Worm (Caenorhabditis elegans) whole organism, L3 larva: ENCODE results near the gene pat-6.
A peak's percentile ranks its signal among the peaks of the same experiment; 100 is the strongest.

Source experiments
- ZK546.5 ChIP-seq: sonication (generic microtip); optimal IDR thresholded peaks from 2 replicates; lab custom pipeline; 2017; ENCODE audit warnings: missing biosample characterization, missing genetic modification characterization
- aly-2 ChIP-seq: fragments of 150-350 bp; optimal IDR thresholded peaks from 2 replicates; lab custom pipeline; 2014; ENCODE audit warnings: missing biosample characterization, missing genetic modification characterization
- ama-1 ChIP-seq: fragments of 150-350 bp; optimal IDR thresholded peaks from 2 replicates; lab custom pipeline; 2018
- ceh-16 ChIP-seq: sonication (generic microtip); optimal IDR thresholded peaks from 2 replicates; lab custom pipeline; 2017; ENCODE audit warnings: missing biosample characterization, missing genetic modification characterization
- ceh-28 ChIP-seq: fragments of 150-350 bp; optimal IDR thresholded peaks from 2 replicates; lab custom pipeline; 2014; ENCODE audit warnings: missing biosample characterization, missing genetic modification reagents, missing genetic modification characterization
- ceh-9 ChIP-seq: sonication (generic microtip); optimal IDR thresholded peaks from 2 replicates; lab custom pipeline; 2018; ENCODE audit warnings: missing biosample characterization, missing genetic modification characterization
- daf-12 ChIP-seq: fragments of 150-350 bp; optimal IDR thresholded peaks from 2 replicates; lab custom pipeline; 2014; ENCODE audit warnings: missing biosample characterization, missing genetic modification reagents, missing genetic modification characterization
- egl-27 ChIP-seq: sonication (generic microtip); optimal IDR thresholded peaks from 4 replicates; lab custom pipeline; 2017; ENCODE audit warnings: missing biosample characterization, missing genetic modification reagents, missing genetic modification characterization
- egl-5 ChIP-seq: fragments of 150-350 bp; optimal IDR thresholded peaks from 2 replicates; lab custom pipeline; 2017; ENCODE audit warnings: missing biosample characterization, missing genetic modification reagents, missing genetic modification characterization, inconsistent platforms
- elt-3 ChIP-seq, 3 experiments: fragments of 150-350 bp in 1 of 3; sonication (generic microtip) in 2 of 3; optimal IDR thresholded peaks; 2 replicates in 2 of 3; 4 replicates in 1 of 3; lab custom pipeline; 2014 to 2017; ENCODE audit warnings: missing biosample characterization in 3 of 3, missing genetic modification characterization in 3 of 3
- eor-1 ChIP-seq, 2 experiments: fragments of 150-350 bp; optimal IDR thresholded peaks; 2 replicates each; lab custom pipeline; 2014 to 2018; ENCODE audit warnings: missing biosample characterization in 2 of 2, missing genetic modification characterization in 2 of 2
- fkh-10 ChIP-seq: sonication (generic microtip); optimal IDR thresholded peaks from 2 replicates; lab custom pipeline; 2017; ENCODE audit warnings: missing biosample characterization, missing genetic modification reagents, missing genetic modification characterization
- fos-1 ChIP-seq: fragments of 150-350 bp; optimal IDR thresholded peaks from 2 replicates; lab custom pipeline; 2014; ENCODE audit warnings: missing biosample characterization, missing genetic modification characterization
- hmg-11 ChIP-seq: sonication (generic microtip); optimal IDR thresholded peaks from 2 replicates; lab custom pipeline; 2016; ENCODE audit warnings: missing genetic modification characterization, missing compliant biosample characterization
- jun-1 ChIP-seq: fragments of 150-350 bp; optimal IDR thresholded peaks from 2 replicates; lab custom pipeline; 2014; ENCODE audit warnings: missing biosample characterization, missing genetic modification reagents, missing genetic modification characterization
- lin-15B ChIP-seq: fragments of 150-350 bp; optimal IDR thresholded peaks from 2 replicates; lab custom pipeline; 2014; ENCODE audit warnings: missing biosample characterization, missing genetic modification characterization
- lin-39 ChIP-seq: fragments of 150-350 bp; optimal IDR thresholded peaks from 2 replicates; lab custom pipeline; 2018; ENCODE audit warnings: missing biosample characterization, missing genetic modification reagents, missing genetic modification characterization
- lsy-12 ChIP-seq: sonication (generic microtip); optimal IDR thresholded peaks from 2 replicates; lab custom pipeline; 2016; ENCODE audit warnings: mild to moderate bottlenecking, missing genetic modification characterization, missing compliant biosample characterization
- mdl-1 ChIP-seq: fragments of 150-350 bp; optimal IDR thresholded peaks from 2 replicates; lab custom pipeline; 2014; ENCODE audit warnings: missing biosample characterization, missing genetic modification characterization
- nfya-1 ChIP-seq: sonication (generic microtip); optimal IDR thresholded peaks from 2 replicates; lab custom pipeline; 2017; ENCODE audit warnings: missing genetic modification characterization, mild to moderate bottlenecking, missing compliant biosample characterization, antibody characterized with exemption, moderate library complexity; ENCODE audit not compliant: insufficient read depth
- nhr-11 ChIP-seq: fragments of 150-350 bp; optimal IDR thresholded peaks from 2 replicates; lab custom pipeline; 2014; ENCODE audit warnings: missing biosample characterization, missing genetic modification characterization
- nhr-12 ChIP-seq: fragments of 150-350 bp; optimal IDR thresholded peaks from 2 replicates; lab custom pipeline; 2014; ENCODE audit warnings: missing biosample characterization, missing genetic modification characterization
- nhr-23 ChIP-seq: fragments of 150-350 bp; optimal IDR thresholded peaks from 2 replicates; lab custom pipeline; 2014; ENCODE audit warnings: missing biosample characterization, missing genetic modification reagents, missing genetic modification characterization
- nhr-237 ChIP-seq: fragments of 150-350 bp; optimal IDR thresholded peaks from 2 replicates; lab custom pipeline; 2014; ENCODE audit warnings: missing biosample characterization, missing genetic modification characterization
- nhr-25 ChIP-seq: sonication (generic microtip); optimal IDR thresholded peaks from 2 replicates; lab custom pipeline; 2017; ENCODE audit warnings: missing biosample characterization, missing genetic modification characterization
- nhr-28 ChIP-seq: fragments of 150-350 bp; optimal IDR thresholded peaks from 2 replicates; lab custom pipeline; 2014; ENCODE audit warnings: missing biosample characterization, missing genetic modification characterization
- nhr-43 ChIP-seq: sonication (generic microtip); optimal IDR thresholded peaks from 2 replicates; lab custom pipeline; 2016; ENCODE audit warnings: mild to moderate bottlenecking, missing genetic modification characterization, missing compliant biosample characterization; ENCODE audit not compliant: poor library complexity, severe bottlenecking
- nhr-67 ChIP-seq: fragments of 150-350 bp; optimal IDR thresholded peaks from 2 replicates; lab custom pipeline; 2014; ENCODE audit warnings: missing biosample characterization, missing genetic modification characterization
- nhr-76 ChIP-seq: fragments of 150-350 bp; sonication (generic microtip); optimal IDR thresholded peaks from 5 replicates; lab custom pipeline; 2014; ENCODE audit warnings: missing biosample characterization, missing genetic modification characterization
- nhr-77 ChIP-seq: fragments of 150-350 bp; optimal IDR thresholded peaks from 2 replicates; lab custom pipeline; 2014; ENCODE audit warnings: missing biosample characterization, missing genetic modification characterization
- pha-4 ChIP-seq: fragments of 150-350 bp; optimal IDR thresholded peaks from 2 replicates; lab custom pipeline; 2014; ENCODE audit warnings: missing biosample characterization, missing genetic modification reagents, missing genetic modification characterization
- pqm-1 ChIP-seq: fragments of 150-350 bp; optimal IDR thresholded peaks from 2 replicates; lab custom pipeline; 2017; ENCODE audit warnings: missing biosample characterization, missing genetic modification characterization, inconsistent platforms
- sea-2 ChIP-seq: fragments of 150-350 bp; sonication (generic microtip); optimal IDR thresholded peaks from 4 replicates; lab custom pipeline; 2014; ENCODE audit warnings: missing biosample characterization, missing genetic modification reagents, missing genetic modification characterization
- snpc-4 ChIP-seq: fragments of 150-350 bp; optimal IDR thresholded peaks from 2 replicates; lab custom pipeline; 2014; ENCODE audit warnings: missing biosample characterization, missing genetic modification characterization
- unc-39 ChIP-seq: sonication (generic microtip); optimal IDR thresholded peaks from 4 replicates; lab custom pipeline; 2017; ENCODE audit warnings: missing biosample characterization, missing genetic modification characterization
- unc-62 ChIP-seq: fragments of 150-350 bp; sonication (generic microtip); optimal IDR thresholded peaks from 4 replicates; lab custom pipeline; 2014; ENCODE audit warnings: missing biosample characterization, missing genetic modification reagents, missing genetic modification characterization
- zag-1 ChIP-seq: fragments of 150-350 bp; optimal IDR thresholded peaks from 2 replicates; lab custom pipeline; 2014; ENCODE audit warnings: missing biosample characterization, missing genetic modification characterization
- ztf-4 ChIP-seq: fragments of 150-350 bp; optimal IDR thresholded peaks from 2 replicates; lab custom pipeline; 2014; ENCODE audit warnings: missing biosample characterization, missing genetic modification characterization

Gene pat-6

ce11 chrIV:273299-273698, 9.3 kb upstream of the pat-6 start, which contains the start of gene srh-282:
Gene srh-282 (minus strand): TSS chrIV:273399.
- TF ChIP-seq nhr-237 (tag; lab: Kevin White, UChicago) (no peak), nhr-77 (tag; lab: Kevin White, UChicago) (no peak), nhr-11 (tag; lab: Kevin White, UChicago) (no peak), ceh-16 (no peak), eor-1 (tag; optimal IDR thresholded peaks at IDR 0.05; lab: Kevin White, UChicago) (no peak), lin-39 (no peak), pha-4 (tag; lab: Kevin White, UChicago) (no peak), zag-1 (no peak), egl-5 (tag; lab: Kevin White, UChicago) (no peak), sea-2 (GFP tag; lab: Kevin White, UChicago) (no peak), ceh-9 (no peak), nfya-1 (tag; lab: Kevin White, UChicago) (no peak), unc-39 (tag; lab: Kevin White, UChicago) (no peak), nhr-12 (tag; lab: Kevin White, UChicago) (no peak), pqm-1 (tag; lab: Kevin White, UChicago) (no peak), nhr-43 (tag; lab: Kevin White, UChicago) (no peak)
- TF ChIP-seq, all 47 proteins: peak for 0

- TF ChIP-seq fkh-10 (GFP tag; lab: Kevin White, UChicago) = no peak
- TF ChIP-seq nhr-76 (tag; lab: Kevin White, UChicago) = no peak
- TF ChIP-seq nhr-25 (tag; lab: Kevin White, UChicago) = no peak
- no peak for TF ChIP-seq pqm-1 (tag; lab: Kevin White, UChicago)
- no peak for TF ChIP-seq nhr-12 (tag; lab: Kevin White, UChicago)
- TF ChIP-seq nhr-28 (tag; lab: Kevin White, UChicago) = no peak
- TF ChIP-seq egl-5 (tag; lab: Kevin White, UChicago) = no peak
- no peak for TF ChIP-seq jun-1
- no peak for TF ChIP-seq snpc-4 (tag; lab: Kevin White, UChicago)
- no peak for TF ChIP-seq lsy-12 (tag; lab: Kevin White, UChicago)
- TF ChIP-seq pha-4 (tag; lab: Kevin White, UChicago) = no peak
- no peak for TF ChIP-seq nfya-1 (tag; lab: Kevin White, UChicago)
- no peak for TF ChIP-seq fos-1 (tag; lab: Kevin White, UChicago)
Measured at ce11 chrIV:269107-269506, 5.1 kb upstream of the pat-6 start, which contains the start of gene T21D12.11. Gene T21D12.11 (plus strand): TSS chrIV:269407.

- TF ChIP-seq snpc-4 (tag; lab: Kevin White, UChicago) = no peak
- TF ChIP-seq sea-2 (GFP tag; lab: Kevin White, UChicago) = no peak
- no peak for TF ChIP-seq nhr-76 (tag; lab: Kevin White, UChicago)
- peak; percentile 6 for TF ChIP-seq pha-4 (tag; lab: Kevin White, UChicago)
- TF ChIP-seq fos-1 (tag; lab: Kevin White, UChicago) = no peak
- TF ChIP-seq lin-39 = no peak
Measured at ce11 chrIV:266148-266547, 2.1 kb upstream of the pat-6 start, which contains the start of gene T21D12.12. Gene T21D12.12 (plus strand): TSS chrIV:266448.

ce11 chrIV:262460-262859, 1.6 kb downstream of the pat-6 start:
- TF ChIP-seq ceh-16 (no peak), hmg-11 (no peak), pha-4 (tag; lab: Kevin White, UChicago) (no peak), lsy-12 (tag; lab: Kevin White, UChicago) (no peak), egl-27 (no peak), eor-1 (tag; optimal IDR thresholded peaks at IDR 0.05; lab: Kevin White, UChicago) (no peak), nhr-12 (tag; lab: Kevin White, UChicago) (no peak), ztf-4 (tag; lab: Kevin White, UChicago) (no peak), mdl-1 (tag; lab: Kevin White, UChicago) (no peak)

- TF ChIP-seq lin-15B (tag; lab: Kevin White, UChicago) (peak; percentile 68), sea-2 (GFP tag; lab: Kevin White, UChicago) (no peak), ZK546.5 (tag; lab: Kevin White, UChicago) (no peak), nhr-77 (tag; lab: Kevin White, UChicago) (no peak), elt-3 (tag; optimal IDR thresholded peaks at IDR 0.05; lab: Kevin White, UChicago) (no peak), mdl-1 (tag; lab: Kevin White, UChicago) (no peak), fos-1 (tag; lab: Kevin White, UChicago) (no peak), ztf-4 (tag; lab: Kevin White, UChicago) (no peak), nhr-237 (tag; lab: Kevin White, UChicago) (no peak), nhr-12 (tag; lab: Kevin White, UChicago) (no peak), ceh-28 (peak; percentile 61), nhr-67 (tag; lab: Kevin White, UChicago) (no peak), fkh-10 (GFP tag; lab: Kevin White, UChicago) (no peak), hmg-11 (no peak), nhr-11 (tag; lab: Kevin White, UChicago) (no peak), aly-2 (no peak), unc-62 (GFP tag; lab: Kevin White, UChicago) (no peak), daf-12 (tag; lab: Kevin White, UChicago) (no peak), nhr-23 (tag; lab: Kevin White, UChicago) (peak; percentile 46), unc-39 (tag; lab: Kevin White, UChicago) (no peak), snpc-4 (tag; lab: Kevin White, UChicago) (peak; percentile 37), pha-4 (tag; lab: Kevin White, UChicago) (peak; percentile 85), ama-1 (lab: Kevin White, UChicago) (no peak), nfya-1 (tag; lab: Kevin White, UChicago) (peak; percentile 43), jun-1 (no peak), egl-5 (tag; lab: Kevin White, UChicago) (no peak)
Measured at ce11 chrIV:261607-262006, 2.4 kb downstream of the pat-6 start, which contains the start of gene pqbp-1.1. Gene pqbp-1.1 (minus strand): TSS chrIV:261683.
